Worm (Caenorhabditis elegans): ENCODE measurements around the gene mrpl-30.
"Not testable (repeated sequence)": the region's sequence is repeated elsewhere in the genome, so short reads cannot be mapped to it uniquely, and the experiment has no call there.

mrpl-30 gene

DNA sequence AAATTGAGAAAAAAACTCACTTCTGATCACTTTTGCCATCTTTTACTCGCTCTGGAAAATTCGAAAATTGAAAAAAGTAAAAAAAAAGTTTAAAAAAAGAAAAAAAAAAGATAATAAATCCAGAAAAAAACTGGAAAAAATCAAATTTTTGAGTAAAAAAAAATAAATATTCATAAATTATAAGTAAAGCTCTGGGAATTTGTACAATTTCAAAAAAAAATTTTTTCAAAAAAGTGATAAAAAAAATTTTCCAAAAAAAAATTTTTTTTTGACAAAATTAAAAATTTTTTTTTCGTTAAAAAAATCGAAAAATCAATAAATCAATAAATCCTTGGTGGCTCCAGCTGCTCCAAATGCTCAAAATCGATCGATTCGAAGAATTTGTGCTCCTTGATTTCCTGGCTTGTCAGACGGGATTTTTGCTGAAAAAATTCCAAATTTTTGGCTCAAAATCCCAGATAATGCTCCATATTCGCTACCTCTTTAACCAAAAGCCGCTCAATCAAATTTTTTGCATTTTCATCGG lies at the start of gene mrpl-30:
TSS of gene mrpl-30 (minus strand) at position 51 of the 526 bp plus-strand sequence.
- TF ChIP-seq W03F9.2 (tag; optimal IDR thresholded peaks at IDR 0.05) (no peak), dao-5 (tag; optimal IDR thresholded peaks at IDR 0.05) (no peak)

DNA sequence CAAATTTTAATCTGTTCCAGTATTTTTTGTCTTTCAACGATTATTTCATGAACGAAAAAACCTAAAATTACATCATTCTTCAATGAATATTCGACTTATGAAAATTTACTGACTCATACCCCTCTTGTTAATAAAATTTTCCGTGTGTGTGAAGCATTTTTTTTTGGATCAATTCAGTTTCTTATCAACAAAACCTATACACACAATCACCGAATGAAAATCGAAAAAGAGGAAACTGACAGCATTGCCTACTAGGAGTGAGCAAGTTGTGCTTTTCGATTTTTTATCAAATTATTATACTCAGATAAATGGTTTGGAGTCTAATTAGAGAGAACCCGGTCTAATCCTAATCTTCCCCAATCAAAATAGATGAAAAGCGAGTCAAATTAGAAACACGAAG lies 48.0 kb upstream of the mrpl-30 start, which contains the start of gene E02H9.3:
TSS of gene E02H9.3 (plus strand) at position 301 of the 400 bp plus-strand sequence.
- not testable (repeated sequence) for TF ChIP-seq W03F9.2, him-1, dao-5 (tag; optimal IDR thresholded peaks at IDR 0.05)

DNA sequence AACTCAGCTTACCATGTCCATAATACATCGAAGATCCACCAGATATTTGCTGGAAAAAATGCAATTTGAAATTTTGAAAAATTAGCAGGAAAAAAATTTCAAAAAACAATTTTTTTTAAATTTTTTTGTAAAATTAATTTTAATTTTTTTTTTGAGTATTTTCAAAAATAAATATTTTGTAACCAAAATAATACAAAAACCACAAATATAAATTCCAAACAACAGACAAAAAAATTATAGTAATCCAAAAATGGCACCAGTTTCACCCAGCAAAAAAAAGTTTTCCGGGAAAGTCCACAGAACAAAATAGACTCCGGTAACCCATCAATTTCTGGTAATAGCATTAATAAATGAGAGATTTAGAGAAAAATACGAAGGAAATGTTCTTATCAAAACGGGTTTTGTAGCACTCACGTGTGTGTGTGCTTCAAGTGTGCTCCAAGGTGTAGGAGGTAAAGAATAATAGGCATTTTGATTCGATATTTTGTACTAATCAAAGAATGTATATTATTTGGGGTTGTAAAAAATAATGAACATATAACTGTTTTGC lies 44.1 kb upstream of the mrpl-30 start, which contains the start of gene nhr-121:
TSS of gene nhr-121 (minus strand) at position 51 of the 550 bp plus-strand sequence.
- TF ChIP-seq dao-5 (tag; optimal IDR thresholded peaks at IDR 0.05) = no peak
- TF ChIP-seq him-1 (tag; optimal IDR thresholded peaks at IDR 0.05) = no peak
- no peak for TF ChIP-seq W03F9.2 (tag; optimal IDR thresholded peaks at IDR 0.05)

DNA sequence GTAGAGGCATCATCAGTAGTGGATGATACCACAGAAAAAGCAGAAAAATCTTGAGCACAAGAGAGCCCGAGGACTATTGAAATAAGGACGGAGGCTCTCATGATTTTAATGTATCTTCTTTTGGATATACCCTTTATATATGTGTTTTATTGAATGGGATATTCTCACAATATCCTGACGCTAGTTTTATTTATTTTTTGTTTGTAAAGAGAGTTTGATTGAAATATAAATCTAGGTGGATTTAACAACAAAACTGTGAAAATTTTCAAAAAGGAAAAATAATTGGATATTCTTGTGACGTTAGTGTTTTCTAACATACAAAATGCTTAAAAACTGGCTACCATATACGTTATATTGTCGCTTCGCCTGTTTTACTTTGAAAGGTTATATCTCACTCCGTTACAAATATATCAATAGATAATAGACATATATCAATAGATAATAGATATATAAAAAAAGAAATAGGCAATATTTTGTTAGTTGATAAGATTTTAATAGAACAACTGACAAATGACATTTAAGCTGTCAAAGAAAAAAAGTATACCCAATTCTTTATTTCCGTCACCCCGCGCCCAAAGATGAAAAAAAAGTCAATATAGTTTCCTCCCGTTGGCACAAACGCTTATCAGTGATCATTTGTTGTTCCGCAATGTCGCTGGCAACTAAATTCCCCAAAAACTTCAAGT lies 34.9 kb upstream of the mrpl-30 start, which contains the start of the genes E02H9.7 and klo-2:
TSS of gene E02H9.7 (minus strand) at position 101 of the 686 bp plus-strand sequence.
TSS of gene klo-2 (plus strand) at position 636 of the 686 bp plus-strand sequence.
- TF ChIP-seq him-1 (tag; optimal IDR thresholded peaks at IDR 0.05) = no peak
- no peak for TF ChIP-seq W03F9.2 (tag; optimal IDR thresholded peaks at IDR 0.05)
- no peak for TF ChIP-seq dao-5 (tag; optimal IDR thresholded peaks at IDR 0.05)

DNA sequence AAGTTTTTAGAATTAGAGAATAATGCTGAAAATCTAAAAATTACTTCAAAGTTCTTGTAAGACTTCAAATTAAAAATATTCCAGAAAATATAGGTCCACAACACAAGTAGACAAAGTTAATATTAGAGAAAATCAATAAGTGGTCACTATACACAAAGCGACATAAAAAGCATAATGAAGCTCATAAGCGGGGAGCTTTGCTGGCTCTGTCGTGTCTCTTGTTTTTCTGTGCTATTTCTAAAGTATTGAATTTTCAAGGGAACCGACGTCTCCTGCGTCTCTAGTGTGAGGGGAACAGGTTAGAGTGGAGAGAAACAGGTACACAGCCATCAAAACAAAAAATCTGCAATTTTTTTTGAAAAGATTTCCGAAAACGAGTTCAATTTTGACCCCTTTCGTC lies 27.8 kb upstream of the mrpl-30 start, which contains the start of gene E02H9.13:
TSS of gene E02H9.13 (minus strand) at position 199 of the 400 bp plus-strand sequence.
- TF ChIP-seq W03F9.2 (tag; optimal IDR thresholded peaks at IDR 0.05) (no peak), him-1 (tag; optimal IDR thresholded peaks at IDR 0.05) (no peak), dao-5 (tag; optimal IDR thresholded peaks at IDR 0.05) (no peak)

DNA sequence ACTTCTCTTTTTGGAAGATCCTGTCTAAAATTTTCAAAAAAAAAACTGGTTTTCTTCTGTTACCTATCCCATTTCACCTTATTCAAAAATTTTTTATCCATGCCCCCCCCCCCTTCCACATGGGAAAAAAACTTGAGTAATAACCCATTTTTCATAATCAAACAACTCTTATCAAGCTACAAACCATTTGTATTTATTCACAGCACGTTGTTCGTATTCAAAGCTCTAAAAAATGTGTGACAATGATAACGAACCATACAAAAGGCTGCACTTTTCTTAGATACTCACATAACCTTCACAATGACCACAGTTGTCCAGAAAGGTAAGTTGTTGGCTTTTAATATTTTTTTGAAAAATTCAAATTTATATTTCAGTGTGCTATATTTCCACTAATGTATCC lies 25.0 kb upstream of the mrpl-30 start, which contains the start of gene E02H9.6:
TSS of gene E02H9.6 (plus strand) at position 301 of the 400 bp plus-strand sequence.
- not testable (repeated sequence) for TF ChIP-seq W03F9.2, dao-5, him-1 (tag; optimal IDR thresholded peaks at IDR 0.05)

DNA sequence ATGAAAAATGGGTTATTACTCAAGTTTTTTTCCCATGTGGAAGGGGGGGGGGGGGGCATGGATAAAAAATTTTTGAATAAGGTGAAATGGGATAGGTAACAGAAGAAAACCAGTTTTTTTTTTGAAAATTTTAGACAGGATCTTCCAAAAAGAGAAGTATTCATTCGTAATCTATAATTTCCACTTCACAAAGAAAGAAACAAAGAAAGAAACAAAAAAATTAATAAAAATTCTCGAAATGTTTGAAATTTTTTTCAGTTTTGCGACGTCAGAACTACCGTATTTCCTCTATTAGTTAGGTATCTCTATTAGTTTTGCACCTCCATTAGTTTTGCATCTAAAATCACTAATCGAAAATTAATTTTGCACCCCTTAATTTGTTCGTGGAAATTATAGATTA lies 24.6 kb upstream of the mrpl-30 start, which contains the start of gene W04B5.6:
TSS of gene W04B5.6 (minus strand) at position 101 of the 400 bp plus-strand sequence.
- not testable (repeated sequence) for TF ChIP-seq W03F9.2, dao-5, him-1 (tag; optimal IDR thresholded peaks at IDR 0.05)

DNA sequence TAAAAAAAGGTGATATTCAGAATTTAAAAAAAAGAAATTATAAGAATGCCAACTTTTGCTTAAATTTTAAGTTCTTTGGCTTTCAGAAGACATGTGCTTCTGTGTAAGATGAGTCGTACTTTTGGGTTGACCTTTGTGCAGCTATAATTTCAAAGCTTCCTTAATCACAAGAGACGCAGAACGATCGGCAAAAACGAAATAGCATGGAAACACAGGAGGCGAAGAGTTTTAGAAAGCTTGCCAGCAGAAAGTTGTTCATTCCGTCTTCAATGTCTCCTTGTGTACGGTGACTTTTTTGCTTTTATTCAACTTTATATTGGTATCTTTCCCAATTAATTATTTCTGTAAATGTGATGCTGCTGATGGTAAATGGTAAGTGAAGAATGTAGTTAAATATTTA lies 22.1 kb upstream of the mrpl-30 start:
- TF ChIP-seq dao-5 (tag; optimal IDR thresholded peaks at IDR 0.05) (no peak), him-1 (tag; optimal IDR thresholded peaks at IDR 0.05) (no peak), W03F9.2 (tag; optimal IDR thresholded peaks at IDR 0.05) (no peak)

DNA sequence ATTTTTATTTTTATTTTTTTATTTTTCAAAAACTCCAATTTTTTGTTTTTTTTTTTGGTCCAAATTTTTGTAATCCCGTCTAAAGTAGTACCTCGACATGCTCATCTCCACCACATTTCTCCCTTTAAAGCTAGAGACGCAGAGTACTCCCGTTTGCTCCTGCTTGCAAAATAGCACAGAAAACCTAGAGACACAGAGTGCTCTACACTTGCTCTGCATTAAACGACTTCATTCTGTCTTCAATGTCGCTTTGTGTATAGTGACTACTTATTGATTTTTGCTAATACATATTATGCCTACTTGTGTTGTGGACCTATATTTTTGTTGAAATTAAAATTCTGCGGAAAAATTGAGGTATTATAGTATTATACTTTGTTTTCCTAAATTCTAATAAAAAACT lies 15.3 kb upstream of the mrpl-30 start, which contains the start of gene W04B5.8:
TSS of gene W04B5.8 (plus strand) at position 195 of the 400 bp plus-strand sequence.
- TF ChIP-seq dao-5 (tag; optimal IDR thresholded peaks at IDR 0.05) (no peak), him-1 (tag; optimal IDR thresholded peaks at IDR 0.05) (no peak), W03F9.2 (tag; optimal IDR thresholded peaks at IDR 0.05) (no peak)

DNA sequence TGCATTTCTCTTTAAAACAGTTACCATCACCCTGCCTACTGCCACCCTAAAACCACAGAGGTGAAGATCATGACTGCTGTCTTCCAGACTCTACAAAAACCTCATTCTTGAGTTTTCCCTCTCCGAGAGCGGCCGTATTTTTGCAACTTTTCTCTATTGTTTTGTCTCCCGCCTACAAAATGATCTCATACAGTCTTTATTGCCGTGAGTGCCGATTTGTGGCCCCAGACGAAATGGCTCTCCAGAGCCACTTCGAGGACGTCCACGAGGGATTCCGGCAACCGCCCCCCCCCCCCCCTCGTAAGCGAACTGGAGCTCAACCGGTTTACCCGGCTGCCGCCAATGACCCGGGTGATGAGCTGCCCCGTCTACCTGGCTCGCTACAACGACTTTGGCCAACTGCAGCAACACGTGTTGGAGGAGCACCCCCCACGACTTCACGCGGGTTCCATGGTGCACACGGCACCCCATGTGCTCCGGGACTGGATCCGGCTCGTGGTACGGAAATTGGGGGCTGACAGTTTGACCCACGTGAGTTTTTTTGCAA lies 14.1 kb upstream of the mrpl-30 start:
- no peak for TF ChIP-seq W03F9.2 (tag; optimal IDR thresholded peaks at IDR 0.05)
- TF ChIP-seq dao-5 (tag; optimal IDR thresholded peaks at IDR 0.05) = no peak
- TF ChIP-seq him-1 (tag; optimal IDR thresholded peaks at IDR 0.05) = no peak

DNA sequence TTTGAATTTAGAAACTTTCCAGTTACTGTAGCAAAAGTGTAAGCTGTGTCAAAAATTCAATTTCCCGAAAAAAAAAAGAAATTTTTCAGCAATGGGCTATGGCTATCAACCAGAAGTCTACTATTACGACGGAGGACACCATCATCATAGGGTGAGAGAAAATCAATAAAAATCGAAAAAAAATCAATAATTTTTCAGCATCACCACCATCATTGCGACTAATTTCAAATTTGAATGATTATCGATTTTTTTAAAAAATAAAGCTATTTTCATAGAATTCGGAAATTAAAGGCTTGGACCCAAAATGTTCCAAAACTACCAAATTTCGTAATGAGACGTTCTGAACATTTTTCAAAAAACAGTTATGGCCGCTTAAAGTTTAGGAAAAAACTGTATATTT lies 12.9 kb upstream of the mrpl-30 start:
- TF ChIP-seq him-1 (tag; optimal IDR thresholded peaks at IDR 0.05) = no peak
- TF ChIP-seq dao-5 (tag; optimal IDR thresholded peaks at IDR 0.05) = no peak
- TF ChIP-seq W03F9.2 (tag; optimal IDR thresholded peaks at IDR 0.05) = no peak

DNA sequence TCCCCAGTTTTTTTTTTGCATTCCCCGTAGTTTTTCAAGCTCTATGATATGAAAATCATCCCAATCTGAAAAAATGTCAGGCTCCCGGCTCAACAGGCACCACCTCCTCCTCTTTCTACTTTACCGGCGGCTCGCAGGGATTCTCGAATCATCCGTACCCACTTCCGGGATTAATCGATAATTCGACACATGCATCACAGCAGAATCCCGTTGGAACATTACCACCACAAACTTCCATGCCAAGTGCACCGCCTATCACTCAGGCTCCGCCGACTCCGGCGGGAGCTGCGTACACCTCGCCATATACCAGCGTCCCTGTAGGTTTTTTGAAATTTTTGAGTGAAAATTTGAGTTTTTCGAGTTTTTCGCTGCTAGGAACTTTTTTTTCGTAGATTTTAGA lies 10.5 kb upstream of the mrpl-30 start:
- no peak for TF ChIP-seq W03F9.2 (tag; optimal IDR thresholded peaks at IDR 0.05)
- no peak for TF ChIP-seq dao-5 (tag; optimal IDR thresholded peaks at IDR 0.05)
- no peak for TF ChIP-seq him-1 (tag; optimal IDR thresholded peaks at IDR 0.05)

DNA sequence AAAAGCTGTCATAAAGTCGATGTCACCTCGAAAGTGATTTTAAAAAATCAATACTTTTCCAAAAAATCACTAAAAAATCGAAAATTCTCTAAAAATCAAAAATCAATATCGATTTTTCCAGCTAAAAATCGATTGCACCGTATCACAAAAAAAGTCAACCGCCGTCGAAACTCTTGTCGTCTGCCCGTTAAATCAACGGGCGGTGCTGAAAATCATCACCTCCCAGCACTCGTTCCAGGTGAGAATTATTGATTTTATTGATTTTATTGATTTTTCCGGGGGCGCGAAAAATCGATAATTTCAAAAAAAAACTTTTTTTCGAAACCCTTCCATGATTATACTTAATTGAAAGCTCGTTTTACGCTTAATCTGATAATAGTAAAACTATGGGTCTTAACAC lies 8.7 kb upstream of the mrpl-30 start:
- no peak for TF ChIP-seq him-1 (tag; optimal IDR thresholded peaks at IDR 0.05)
- no peak for TF ChIP-seq W03F9.2 (tag; optimal IDR thresholded peaks at IDR 0.05)
- TF ChIP-seq dao-5 (tag; optimal IDR thresholded peaks at IDR 0.05) = no peak

All from whole organism, L4/young adult.